Worm (Caenorhabditis elegans) whole organism, late embryonic: Measurements from ENCODE around the gene K08E4.2.
A peak's percentile ranks its signal among the peaks of the same experiment; 100 is the strongest.

Experiments
- C08G9.2 ChIP-seq: sonication (generic microtip); optimal IDR thresholded peaks from 2 replicates; lab custom pipeline; 2016; ENCODE audit warnings: mild to moderate bottlenecking, missing genetic modification characterization, moderate library complexity, missing compliant biosample characterization
- F13H6.1 ChIP-seq: sonication (generic microtip); optimal IDR thresholded peaks from 2 replicates; lab custom pipeline; 2016; ENCODE audit warnings: missing genetic modification characterization, missing compliant biosample characterization
- K02D7.2 ChIP-seq: sonication (generic microtip); optimal IDR thresholded peaks from 2 replicates; lab custom pipeline; 2017; ENCODE audit warnings: mild to moderate bottlenecking, missing genetic modification characterization, missing compliant biosample characterization
- T23F11.4 ChIP-seq: fragments of 200-800 bp; sonication (Bioruptor generic); optimal IDR thresholded peaks from 2 replicates; lab custom pipeline; 2018; ENCODE audit warnings: mild to moderate bottlenecking, missing genetic modification characterization, missing compliant biosample characterization
- Y22D7AL.16 ChIP-seq: sonication (generic microtip); optimal IDR thresholded peaks from 2 replicates; lab custom pipeline; 2016; ENCODE audit warnings: missing genetic modification characterization, missing compliant biosample characterization
- ahr-1 ChIP-seq: sonication (generic microtip); optimal IDR thresholded peaks from 2 replicates; lab custom pipeline; 2016; ENCODE audit warnings: missing genetic modification characterization, missing compliant biosample characterization
- ama-1 ChIP-seq: fragments of 150-350 bp; optimal IDR thresholded peaks from 2 replicates; lab custom pipeline; 2014
- ceh-14 ChIP-seq: sonication (generic microtip); optimal IDR thresholded peaks from 2 replicates; lab custom pipeline; 2016; ENCODE audit warnings: missing genotype, missing genetic modification characterization, missing compliant biosample characterization
- ceh-2 ChIP-seq: sonication (generic microtip); optimal IDR thresholded peaks from 2 replicates; lab custom pipeline; 2016; ENCODE audit warnings: missing genotype, missing genetic modification characterization, missing compliant biosample characterization
- ceh-22 ChIP-seq: sonication (generic microtip); optimal IDR thresholded peaks from 2 replicates; lab custom pipeline; 2017; ENCODE audit warnings: missing biosample characterization, missing genetic modification characterization
- ceh-24 ChIP-seq: sonication (generic microtip); optimal IDR thresholded peaks from 2 replicates; lab custom pipeline; 2016; ENCODE audit warnings: mild to moderate bottlenecking, missing genetic modification characterization, missing compliant biosample characterization
- ceh-30 ChIP-seq: fragments of 150-350 bp; optimal IDR thresholded peaks from 2 replicates; lab custom pipeline; 2014; ENCODE audit warnings: missing biosample characterization, missing genetic modification characterization
- ceh-34 ChIP-seq: sonication (generic microtip); optimal IDR thresholded peaks from 2 replicates; lab custom pipeline; 2016; ENCODE audit warnings: mild to moderate bottlenecking, missing genetic modification characterization, missing compliant biosample characterization
- ceh-48 ChIP-seq: sonication (generic microtip); optimal IDR thresholded peaks from 2 replicates; lab custom pipeline; 2016; ENCODE audit warnings: missing genetic modification characterization, inconsistent platforms, missing compliant biosample characterization
- che-1 ChIP-seq: sonication (generic microtip); optimal IDR thresholded peaks from 2 replicates; lab custom pipeline; 2016; ENCODE audit warnings: mild to moderate bottlenecking, missing genetic modification characterization, missing compliant biosample characterization
- dve-1 ChIP-seq: sonication (generic microtip); optimal IDR thresholded peaks from 2 replicates; lab custom pipeline; 2017; ENCODE audit warnings: antibody characterized with exemption, mild to moderate bottlenecking, missing genetic modification characterization, missing compliant biosample characterization
- elt-4 ChIP-seq: sonication (generic microtip); optimal IDR thresholded peaks from 2 replicates; lab custom pipeline; 2016; ENCODE audit warnings: missing genetic modification characterization, missing compliant biosample characterization
- eyg-1 ChIP-seq: sonication (generic microtip); optimal IDR thresholded peaks from 2 replicates; lab custom pipeline; 2016; ENCODE audit warnings: missing genotype, missing genetic modification characterization, missing compliant biosample characterization
- fax-1 ChIP-seq: sonication (generic microtip); optimal IDR thresholded peaks from 2 replicates; lab custom pipeline; 2016; ENCODE audit warnings: missing genotype, missing genetic modification characterization, missing compliant biosample characterization
- fkh-10 ChIP-seq: fragments of 150-350 bp; optimal IDR thresholded peaks from 2 replicates; lab custom pipeline; 2014; ENCODE audit warnings: missing biosample characterization, missing genetic modification reagents, missing genetic modification characterization
- hlh-30 ChIP-seq: sonication (generic microtip); optimal IDR thresholded peaks from 2 replicates; lab custom pipeline; 2017; ENCODE audit warnings: antibody characterized with exemption, missing genetic modification characterization, missing compliant biosample characterization; ENCODE audit not compliant: insufficient read depth
- hlh-6 ChIP-seq: sonication (generic microtip); optimal IDR thresholded peaks from 2 replicates; lab custom pipeline; 2016; ENCODE audit warnings: missing genotype, missing genetic modification characterization, missing compliant biosample characterization
- lim-6 ChIP-seq: sonication (generic microtip); optimal IDR thresholded peaks from 2 replicates; lab custom pipeline; 2016; ENCODE audit warnings: missing genetic modification characterization, missing compliant biosample characterization
- lin-11 ChIP-seq: fragments of 200-800 bp; sonication (Bioruptor generic); optimal IDR thresholded peaks from 2 replicates; lab custom pipeline; 2018; ENCODE audit warnings: mild to moderate bottlenecking, missing genetic modification characterization, missing compliant biosample characterization
- madf-2 ChIP-seq: sonication (generic microtip); optimal IDR thresholded peaks from 2 replicates; lab custom pipeline; 2017; ENCODE audit warnings: missing genetic modification characterization, missing compliant biosample characterization
- npax-4 ChIP-seq: sonication (generic microtip); optimal IDR thresholded peaks from 2 replicates; lab custom pipeline; 2016; ENCODE audit warnings: missing genetic modification characterization, missing compliant biosample characterization
- odd-2 ChIP-seq: sonication (generic microtip); optimal IDR thresholded peaks from 2 replicates; lab custom pipeline; 2017; ENCODE audit warnings: antibody characterized with exemption, mild to moderate bottlenecking, missing genetic modification characterization, missing compliant biosample characterization
- pat-9 ChIP-seq: fragments of 200-800 bp; sonication (Bioruptor generic); optimal IDR thresholded peaks from 2 replicates; lab custom pipeline; 2018; ENCODE audit warnings: mild to moderate bottlenecking, missing genetic modification characterization, moderate library complexity, missing compliant biosample characterization
- pax-1 ChIP-seq: fragments of 150-350 bp; optimal IDR thresholded peaks from 2 replicates; lab custom pipeline; 2014; ENCODE audit warnings: missing biosample characterization, missing genetic modification characterization
- pha-2 ChIP-seq: sonication (generic microtip); optimal IDR thresholded peaks from 2 replicates; lab custom pipeline; 2017; ENCODE audit warnings: mild to moderate bottlenecking, missing genetic modification characterization, missing compliant biosample characterization
- sdc-2 ChIP-seq: sonication (generic microtip); optimal IDR thresholded peaks from 2 replicates; lab custom pipeline; 2016; ENCODE audit warnings: missing genotype, missing genetic modification characterization, missing compliant biosample characterization
- sox-2 ChIP-seq: fragments of 200-800 bp; sonication (Bioruptor generic); IDR thresholded peaks from 2 replicates; pipeline ENCODE4 v1.3.6; 2022; ENCODE audit warnings: missing genetic modification reagents, missing genetic modification characterization, missing compliant biosample characterization
- sox-4 ChIP-seq: sonication (generic microtip); optimal IDR thresholded peaks from 2 replicates; lab custom pipeline; 2017; ENCODE audit warnings: mild to moderate bottlenecking, missing genetic modification characterization, inconsistent platforms, missing compliant biosample characterization
- tbx-2 ChIP-seq: sonication (generic microtip); optimal IDR thresholded peaks from 2 replicates; lab custom pipeline; 2016; ENCODE audit warnings: missing genetic modification characterization, missing compliant biosample characterization
- tbx-7 ChIP-seq: sonication (generic microtip); optimal IDR thresholded peaks from 2 replicates; lab custom pipeline; 2016; ENCODE audit warnings: missing genotype, missing genetic modification characterization, missing compliant biosample characterization
- ttx-3 ChIP-seq: sonication (generic microtip); optimal IDR thresholded peaks from 2 replicates; lab custom pipeline; 2016; ENCODE audit warnings: missing genetic modification reagents, missing genetic modification characterization, missing compliant biosample characterization
- unc-42 ChIP-seq: sonication (generic microtip); optimal IDR thresholded peaks from 2 replicates; lab custom pipeline; 2016; ENCODE audit warnings: missing genotype, missing genetic modification characterization, missing compliant biosample characterization
- unc-86 ChIP-seq: sonication (generic microtip); optimal IDR thresholded peaks from 2 replicates; lab custom pipeline; 2016; ENCODE audit warnings: missing genetic modification characterization, missing compliant biosample characterization
- zip-5 ChIP-seq: sonication (generic microtip); optimal IDR thresholded peaks from 2 replicates; lab custom pipeline; 2016; ENCODE audit warnings: missing genetic modification characterization, missing compliant biosample characterization

Gene K08E4.2

DNA sequence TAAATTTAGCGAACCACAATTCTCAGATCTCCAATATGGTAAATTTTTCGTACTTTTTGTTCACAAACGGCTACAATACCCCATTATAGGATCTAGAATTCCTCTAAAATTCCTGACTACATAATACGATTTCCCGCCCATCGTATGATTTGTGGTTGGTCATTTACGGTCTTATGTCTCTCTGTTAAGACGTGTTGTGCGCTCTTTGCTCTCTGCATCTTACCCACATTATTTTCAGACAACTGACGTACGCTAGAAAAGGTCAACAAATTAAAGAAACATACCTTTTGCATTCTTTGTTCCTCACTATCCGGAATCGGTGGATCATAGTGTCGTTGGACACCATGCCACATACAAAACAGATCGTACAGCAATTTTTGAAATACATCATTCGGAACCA lies 13.4 kb downstream of the K08E4.2 start:
- no peak for TF ChIP-seq eyg-1 (tag; lab: Kevin White, UChicago)
- no peak for TF ChIP-seq odd-2 (tag; lab: Kevin White, UChicago)
- TF ChIP-seq ceh-34 (tag; lab: Kevin White, UChicago): no peak
- no peak for TF ChIP-seq ceh-14 (tag; lab: Kevin White, UChicago)
- no peak for TF ChIP-seq elt-4
- TF ChIP-seq F13H6.1 (tag; lab: Kevin White, UChicago): no peak
- no peak for TF ChIP-seq ceh-22
- TF ChIP-seq hlh-30: no peak
- no peak for TF ChIP-seq K02D7.2 (tag; lab: Kevin White, UChicago)

DNA sequence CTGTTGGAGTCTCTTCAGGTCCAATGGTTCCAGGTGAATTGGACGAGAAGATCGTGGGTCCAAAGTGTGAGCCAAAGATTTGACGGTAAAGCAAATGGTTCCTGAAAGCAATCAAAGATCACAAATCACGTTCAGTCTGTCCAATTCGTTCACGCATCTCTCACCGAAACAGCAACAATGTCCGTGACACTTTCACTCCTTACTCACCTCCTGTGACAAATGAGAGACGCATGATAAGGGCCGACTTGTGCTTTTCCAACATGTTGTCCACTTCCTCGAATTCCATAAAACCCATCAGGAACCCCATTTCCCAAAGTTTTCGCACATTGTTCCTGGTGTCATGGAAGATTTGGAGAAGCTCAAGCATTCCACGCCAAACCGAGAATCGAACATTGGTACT lies 16.0 kb downstream of the K08E4.2 start:
- TF ChIP-seq fkh-10 (GFP tag; lab: Kevin White, UChicago) (no peak), pat-9 (tag; lab: Kevin White, UChicago) (no peak), tbx-7 (tag; lab: Kevin White, UChicago) (no peak), ama-1 (lab: Kevin White, UChicago) (no peak), Y22D7AL.16 (tag; lab: Kevin White, UChicago) (no peak)

DNA sequence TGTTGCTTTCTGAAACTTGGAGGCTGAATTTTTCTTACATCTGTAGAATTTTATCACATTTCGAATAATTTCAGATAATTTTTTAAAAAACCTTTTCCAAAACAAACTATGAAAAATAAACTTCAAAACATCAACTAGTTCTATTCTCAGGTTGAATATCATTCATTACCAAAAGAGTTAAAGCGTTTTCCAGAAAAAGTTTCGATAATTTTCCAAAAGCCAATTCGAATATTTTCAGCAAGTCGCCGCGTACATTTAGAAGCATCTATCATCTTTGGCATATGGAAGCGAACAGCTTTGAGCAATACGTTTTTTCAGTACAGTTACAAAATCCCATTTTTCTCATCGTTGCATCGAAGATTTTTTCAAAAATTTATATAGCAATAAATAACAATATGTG lies 19.5 kb downstream of the K08E4.2 start:
- no peak for TF ChIP-seq ceh-24 (tag; lab: Kevin White, UChicago)
- peak; percentile 60 for TF ChIP-seq ama-1 (lab: Kevin White, UChicago)

DNA sequence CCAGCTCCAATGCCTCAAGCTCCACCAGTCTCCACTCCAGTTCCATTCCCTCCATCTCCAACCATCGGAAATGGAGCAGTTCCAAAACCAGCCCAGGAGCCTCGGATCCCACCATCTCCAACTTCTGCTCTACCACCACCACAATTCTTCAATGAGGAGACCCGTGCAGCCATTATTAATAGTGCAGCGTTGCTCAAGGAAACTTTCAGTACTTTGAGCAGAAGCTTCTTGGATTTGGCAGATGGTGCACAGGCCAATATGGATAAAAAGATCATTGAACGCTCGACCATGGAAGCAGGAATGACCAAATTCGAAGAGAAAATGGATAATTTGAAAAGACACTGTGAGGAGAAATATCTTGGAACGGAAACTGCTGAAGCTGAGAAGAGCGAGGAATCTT lies 21.0 kb downstream of the K08E4.2 start:
- TF ChIP-seq tbx-2 (no peak), pha-2 (no peak), dve-1 (no peak), pax-1 (tag; lab: Kevin White, UChicago) (no peak), T23F11.4 (GFP tag; lab: Kevin White, UChicago) (no peak), sox-2 (GFP tag; lab: Robert Waterston, UW) (no peak), ceh-30 (tag; lab: Kevin White, UChicago) (no peak), lin-11 (no peak), zip-5 (tag; lab: Kevin White, UChicago) (no peak), C08G9.2 (tag; lab: Kevin White, UChicago) (no peak), ceh-48 (no peak), madf-2 (tag; lab: Kevin White, UChicago) (no peak), lim-6 (tag; lab: Kevin White, UChicago) (no peak), sox-4 (tag; lab: Kevin White, UChicago) (no peak), che-1 (tag; lab: Kevin White, UChicago) (no peak), unc-86 (no peak), Y22D7AL.16 (tag; lab: Kevin White, UChicago) (no peak), ahr-1 (no peak)

DNA sequence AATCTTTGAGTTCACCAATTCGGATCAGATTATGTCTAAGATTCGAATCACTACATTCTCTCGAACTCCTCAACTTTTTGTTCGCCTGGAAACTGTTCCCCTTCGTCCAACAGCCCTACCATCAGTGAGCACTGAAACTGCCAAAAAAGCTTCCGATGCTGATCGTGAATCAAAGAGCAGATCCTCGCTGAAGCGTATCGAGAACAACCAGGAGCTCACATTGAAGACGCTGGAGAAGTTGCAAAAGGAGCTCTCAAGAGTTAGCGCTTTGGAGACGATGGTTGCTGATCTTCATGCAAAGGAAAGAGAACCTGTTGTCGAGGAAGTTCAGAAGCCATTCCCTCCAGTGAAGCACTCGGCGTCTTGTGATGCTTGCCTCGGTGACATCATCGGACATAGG lies 21.7 kb downstream of the K08E4.2 start:
- TF ChIP-seq hlh-6: no peak
- no peak for TF ChIP-seq npax-4
- no peak for TF ChIP-seq fax-1 (tag; lab: Kevin White, UChicago)
- no peak for TF ChIP-seq fkh-10 (GFP tag; lab: Kevin White, UChicago)
- no peak for TF ChIP-seq elt-4
- no peak for TF ChIP-seq sdc-2 (tag; lab: Kevin White, UChicago)
- no peak for TF ChIP-seq ceh-22
- no peak for TF ChIP-seq ceh-2 (tag; lab: Kevin White, UChicago)
- no peak for TF ChIP-seq unc-42 (tag; lab: Kevin White, UChicago)
- no peak for TF ChIP-seq ahr-1
- TF ChIP-seq ttx-3 (tag; lab: Kevin White, UChicago): no peak
